Worm (Caenorhabditis elegans): ENCODE data around the gene Y53F4B.23.

ce11 chrII:15124193-15124592 is at the start of gene Y53F4B.23:
- TF ChIP-seq him-1 (tag; optimal IDR thresholded peaks at IDR 0.05) = no peak
- no peak for TF ChIP-seq W03F9.2 (tag; optimal IDR thresholded peaks at IDR 0.05)
- no peak for TF ChIP-seq dao-5 (tag; optimal IDR thresholded peaks at IDR 0.05)

All from whole organism, L4/young adult.